Fruit fly (Drosophila melanogaster) whole organism, embryonic: ENCODE data around the gene CG7739.

Experiments used
- Atf3 ChIP-seq: fragments of 200-800 bp; sonication (Bioruptor generic); optimal IDR thresholded peaks from 3 replicates; lab custom pipeline; 2016; ENCODE audit warnings: missing biosample characterization, missing genetic modification characterization
- CG10654 ChIP-seq: fragments of 200-800 bp; sonication (Bioruptor generic); optimal IDR thresholded peaks from 2 replicates; lab custom pipeline; 2016; ENCODE audit warnings: missing biosample characterization, missing genetic modification characterization
- CG10959 ChIP-seq: fragments of 200-800 bp; sonication (Bioruptor generic); IDR thresholded peaks from 2 replicates; pipeline ENCODE4 v1.3.6; 2022; ENCODE audit warnings: missing biosample characterization, missing genetic modification characterization
- CG11695 ChIP-seq: fragments of 200-800 bp; sonication (Bioruptor generic); IDR thresholded peaks from 3 replicates; pipeline ENCODE4 v1.3.6; 2022; ENCODE audit warnings: missing biosample characterization, missing genetic modification characterization
- CG12071 ChIP-seq: fragments of 200-800 bp; sonication (Bioruptor generic); optimal IDR thresholded peaks from 3 replicates; lab custom pipeline; 2018; ENCODE audit warnings: missing biosample characterization, mild to moderate bottlenecking, missing genetic modification characterization
- CG12236 ChIP-seq: fragments of 200-800 bp; sonication (Bioruptor generic); optimal IDR thresholded peaks from 2 replicates; lab custom pipeline; 2016; ENCODE audit warnings: missing biosample characterization, missing genetic modification characterization
- CG13123 ChIP-seq: fragments of 200-800 bp; sonication (Bioruptor generic); optimal IDR thresholded peaks from 2 replicates; lab custom pipeline; 2016; ENCODE audit warnings: missing biosample characterization, missing genetic modification characterization
- CG13775 ChIP-seq: fragments of 200-800 bp; sonication (Bioruptor generic); optimal IDR thresholded peaks from 3 replicates; lab custom pipeline; 2017; ENCODE audit warnings: missing biosample characterization, mild to moderate bottlenecking, missing genetic modification characterization
- CG17186 ChIP-seq: fragments of 200-800 bp; sonication (Bioruptor generic); optimal IDR thresholded peaks from 3 replicates; lab custom pipeline; 2017; ENCODE audit warnings: missing biosample characterization, missing genetic modification reagents, missing genetic modification characterization
- CG17359 ChIP-seq: fragments of 200-800 bp; sonication (Bioruptor generic); optimal IDR thresholded peaks from 3 replicates; lab custom pipeline; 2018; ENCODE audit warnings: missing biosample characterization, mild to moderate bottlenecking, missing genetic modification characterization, moderate library complexity
- CG18476 ChIP-seq: fragments of 200-800 bp; sonication (Bioruptor generic); optimal IDR thresholded peaks from 2 replicates; lab custom pipeline; 2016; ENCODE audit warnings: missing biosample characterization, mild to moderate bottlenecking, missing genetic modification characterization
- CG3065 ChIP-seq: fragments of 200-800 bp; sonication (Bioruptor generic); optimal IDR thresholded peaks from 2 replicates; lab custom pipeline; 2016; ENCODE audit warnings: missing biosample characterization, missing genetic modification characterization
- CG34376 ChIP-seq: fragments of 200-800 bp; sonication (Bioruptor generic); optimal IDR thresholded peaks from 2 replicates; lab custom pipeline; 2018; ENCODE audit warnings: missing biosample characterization, mild to moderate bottlenecking, missing genetic modification characterization
- CG6689 ChIP-seq: fragments of 200-800 bp; sonication (Bioruptor generic); IDR thresholded peaks from 2 replicates; pipeline ENCODE4 v1.3.6; 2022; ENCODE audit warnings: missing biosample characterization, missing genetic modification characterization
- CG7928 ChIP-seq: fragments of 200-800 bp; sonication (Bioruptor generic); optimal IDR thresholded peaks from 2 replicates; lab custom pipeline; 2017; ENCODE audit warnings: missing biosample characterization, mild to moderate bottlenecking, missing genetic modification characterization
- CG7963 ChIP-seq: fragments of 200-800 bp; sonication (Bioruptor generic); IDR thresholded peaks from 3 replicates; pipeline ENCODE4 v1.3.6; 2022; ENCODE audit warnings: missing biosample characterization, missing genetic modification characterization; ENCODE audit not compliant: partially characterized antibody
- CG8089 ChIP-seq: fragments of 200-800 bp; sonication (Bioruptor generic); optimal IDR thresholded peaks from 3 replicates; lab custom pipeline; 2016; ENCODE audit warnings: missing biosample characterization, missing genetic modification characterization
- CG8281 ChIP-seq: fragments of 200-800 bp; sonication (Bioruptor generic); optimal IDR thresholded peaks from 2 replicates; lab custom pipeline; 2018; ENCODE audit warnings: missing biosample characterization, mild to moderate bottlenecking, missing genetic modification characterization, moderate library complexity
- CG8359 ChIP-seq: fragments of 200-800 bp; sonication (Bioruptor generic); optimal IDR thresholded peaks from 2 replicates; lab custom pipeline; 2017; ENCODE audit warnings: missing biosample characterization, mild to moderate bottlenecking, missing genetic modification characterization, borderline replicate concordance
- Camta ChIP-seq: fragments of 200-800 bp; sonication (Bioruptor generic); optimal IDR thresholded peaks from 2 replicates; lab custom pipeline; 2016; ENCODE audit warnings: missing biosample characterization, missing genetic modification characterization
- CoRest ChIP-seq: fragments of 200-800 bp; sonication (Bioruptor generic); optimal IDR thresholded peaks from 3 replicates; lab custom pipeline; 2018; ENCODE audit warnings: missing biosample characterization, mild to moderate bottlenecking, missing genetic modification characterization, moderate library complexity
- Dll ChIP-seq: fragments of 200-800 bp; sonication (Bioruptor generic); IDR thresholded peaks from 4 replicates; pipeline ENCODE4 v1.3.6; 2022; ENCODE audit warnings: missing biosample characterization, missing genetic modification characterization; ENCODE audit not compliant: partially characterized antibody
- Drgx ChIP-seq: fragments of 200-800 bp; sonication (Bioruptor generic); IDR thresholded peaks from 2 replicates; pipeline ENCODE4 v1.3.6; 2022; ENCODE audit warnings: missing biosample characterization, missing genetic modification characterization
- E2f2 ChIP-seq: fragments of 200-800 bp; sonication (Bioruptor generic); IDR thresholded peaks from 2 replicates; pipeline ENCODE4 v1.3.6; 2022; ENCODE audit warnings: missing biosample characterization, missing genetic modification characterization
- Elba2 ChIP-seq: fragments of 200-800 bp; sonication (Bioruptor generic); optimal IDR thresholded peaks from 3 replicates; lab custom pipeline; 2016; ENCODE audit warnings: missing biosample characterization, missing genetic modification characterization
- Ets65A ChIP-seq: fragments of 200-800 bp; sonication (Bioruptor generic); peaks from one replicate; lab custom pipeline; 2016; ENCODE audit warnings: missing biosample characterization, missing genetic modification characterization
- Fer3 ChIP-seq: fragments of 200-800 bp; sonication (Bioruptor generic); optimal IDR thresholded peaks from 2 replicates; lab custom pipeline; 2018; ENCODE audit warnings: missing biosample characterization, mild to moderate bottlenecking, missing genetic modification characterization, moderate library complexity
- HmgD ChIP-seq: fragments of 200-800 bp; sonication (Bioruptor generic); optimal IDR thresholded peaks from 3 replicates; lab custom pipeline; 2016; ENCODE audit warnings: missing biosample characterization, missing genetic modification characterization
- HmgZ ChIP-seq: fragments of 200-800 bp; sonication (Bioruptor generic); optimal IDR thresholded peaks from 2 replicates; lab custom pipeline; 2018; ENCODE audit warnings: missing biosample characterization, mild to moderate bottlenecking, missing genetic modification characterization
- Hmx ChIP-seq: fragments of 200-800 bp; sonication (Bioruptor generic); optimal IDR thresholded peaks from 2 replicates; lab custom pipeline; 2016; ENCODE audit warnings: missing biosample characterization, missing genetic modification characterization
- Hr39 ChIP-seq: fragments of >200 bp; optimal IDR thresholded peaks from 2 replicates; lab custom pipeline; 2017
- Kr ChIP-seq: fragments of 200-800 bp; sonication (Bioruptor generic); optimal IDR thresholded peaks from 2 replicates; lab custom pipeline; 2017; ENCODE audit warnings: missing biosample characterization, mild to moderate bottlenecking, missing genetic modification characterization
- MBD-R2 ChIP-seq: fragments of 200-800 bp; sonication (Bioruptor generic); IDR thresholded peaks from 2 replicates; pipeline ENCODE4 v1.3.6; 2022; ENCODE audit warnings: missing biosample characterization, missing genetic modification characterization
- MTF-1 ChIP-seq: fragments of 200-800 bp; sonication (Bioruptor generic); optimal IDR thresholded peaks from 2 replicates; lab custom pipeline; 2018; ENCODE audit warnings: missing biosample characterization, mild to moderate bottlenecking, missing genetic modification characterization, borderline replicate concordance
- Mes4 ChIP-seq: fragments of 200-800 bp; sonication (Bioruptor generic); optimal IDR thresholded peaks from 2 replicates; lab custom pipeline; 2016; ENCODE audit warnings: missing biosample characterization, missing genetic modification characterization
- Myb ChIP-seq: fragments of 200-800 bp; sonication (Bioruptor generic); optimal IDR thresholded peaks from 2 replicates; lab custom pipeline; 2016; ENCODE audit warnings: missing biosample characterization, missing genetic modification characterization
- abd-A ChIP-seq: fragments of 200-800 bp; sonication (Bioruptor generic); optimal IDR thresholded peaks from 3 replicates; lab custom pipeline; 2019; ENCODE audit warnings: missing biosample characterization, mild to moderate bottlenecking, missing genetic modification characterization, moderate library complexity
- amos ChIP-seq: fragments of 200-800 bp; sonication (Bioruptor generic); IDR thresholded peaks from 2 replicates; pipeline ENCODE4 v1.3.6; 2022; ENCODE audit warnings: missing biosample characterization, missing genetic modification characterization; ENCODE audit not compliant: partially characterized antibody
- aop ChIP-seq: fragments of 200-800 bp; sonication (Bioruptor generic); IDR thresholded peaks from 2 replicates; pipeline ENCODE4 v1.3.6; 2022; ENCODE audit warnings: missing biosample characterization, missing genetic modification characterization
- ci ChIP-seq: fragments of 200-800 bp; sonication (Bioruptor generic); IDR thresholded peaks from 3 replicates; pipeline ENCODE4 v1.3.6; 2022; ENCODE audit warnings: missing biosample characterization, missing genetic modification characterization
- eve ChIP-seq, 2 experiments: fragments of >200 bp; optimal IDR thresholded peaks; 2 replicates each; lab custom pipeline; 2017; ENCODE audit warnings: missing biosample characterization in 2 of 2, missing genetic modification characterization in 2 of 2
- knrl ChIP-seq: fragments of 200-800 bp; sonication (Bioruptor generic); IDR thresholded peaks from 3 replicates; pipeline ENCODE4 v1.3.6; 2022; ENCODE audit warnings: missing biosample characterization, missing genetic modification characterization; ENCODE audit not compliant: partially characterized antibody
- lola ChIP-seq, 3 experiments: fragments of >200 bp in 2 of 3; fragments of 200-800 bp in 1 of 3; sonication (Bioruptor generic) in 1 of 3; optimal IDR thresholded peaks; 2 replicates each; lab custom pipeline; 2017 to 2019; ENCODE audit warnings: missing biosample characterization in 3 of 3, missing genetic modification characterization in 3 of 3, mild to moderate bottlenecking in 1 of 3, moderate library complexity in 1 of 3
- nerfin-1 ChIP-seq: fragments of 200-800 bp; sonication (Bioruptor generic); optimal IDR thresholded peaks from 3 replicates; lab custom pipeline; 2019; ENCODE audit warnings: missing biosample characterization, mild to moderate bottlenecking, missing genetic modification characterization, moderate library complexity
- nerfin-2 ChIP-seq: fragments of 200-800 bp; sonication (Bioruptor generic); IDR thresholded peaks from 2 replicates; pipeline ENCODE4 v1.3.6; 2022; ENCODE audit warnings: missing biosample characterization, missing genetic modification characterization; ENCODE audit not compliant: partially characterized antibody
- pzg ChIP-seq: fragments of 200-800 bp; sonication (Bioruptor generic); optimal IDR thresholded peaks from 3 replicates; lab custom pipeline; 2018; ENCODE audit warnings: missing biosample characterization, mild to moderate bottlenecking, missing genetic modification characterization, moderate library complexity
- sens ChIP-seq: fragments of 200-800 bp; sonication (Bioruptor generic); peaks from one replicate; lab custom pipeline; 2016; ENCODE audit warnings: missing biosample characterization, missing genetic modification characterization
- tin ChIP-seq: fragments of 200-800 bp; sonication (Bioruptor generic); optimal IDR thresholded peaks from 3 replicates; lab custom pipeline; 2016; ENCODE audit warnings: missing biosample characterization, missing genetic modification characterization
- twi ChIP-seq: fragments of 200-800 bp; optimal IDR thresholded peaks from 2 replicates; lab custom pipeline; 2019; ENCODE audit warnings: missing biosample characterization, mild to moderate bottlenecking, missing genetic modification characterization, moderate library complexity
- zen2 ChIP-seq: fragments of 200-800 bp; sonication (Bioruptor generic); IDR thresholded peaks from 3 replicates; pipeline ENCODE4 v1.3.6; 2022; ENCODE audit warnings: missing biosample characterization, missing genetic modification characterization; ENCODE audit not compliant: partially characterized antibody

Gene CG7739

dm6 chr3L:15533402-15534129 lies 29.3 kb downstream of the CG7739 start (continued):
- no peak for TF ChIP-seq lola (GFP tag; optimal IDR thresholded peaks at IDR 0.05; lab: Kevin White, UChicago)
- TF ChIP-seq CG10959 (GFP tag; lab: Robert Waterston, UW), result no peak
- peak; percentile 62 for TF ChIP-seq abd-A (tag; lab: Kevin White, UChicago)
- TF ChIP-seq zen2, result no peak
- no peak for TF ChIP-seq ci
- TF ChIP-seq twi (tag; lab: Kevin White, UChicago), result no peak
- no peak; the same call in 1 of the 2 replicates for TF ChIP-seq MBD-R2 (GFP tag; lab: Robert Waterston, UW)
- no peak for TF ChIP-seq CG7928 (GFP tag; lab: Kevin White, UChicago)
- no peak for TF ChIP-seq Myb (GFP tag; lab: Kevin White, UChicago)
- TF ChIP-seq CG10654 (GFP tag; lab: Kevin White, UChicago), result no peak
- TF ChIP-seq Kr, result no peak
- no peak for TF ChIP-seq Hmx (GFP tag; lab: Kevin White, UChicago)
- no peak for TF ChIP-seq CG8359 (GFP tag; lab: Kevin White, UChicago)
- no peak for TF ChIP-seq tin (GFP tag; lab: Kevin White, UChicago)
- no peak for TF ChIP-seq HmgD (GFP tag; lab: Kevin White, UChicago)
- TF ChIP-seq CG7963, result no peak
- TF ChIP-seq sens (GFP tag; lab: Kevin White, UChicago), result peak; percentile 84
- TF ChIP-seq CoRest (tag; lab: Kevin White, UChicago), result peak; percentile 36
- no peak for TF ChIP-seq amos
- no peak for TF ChIP-seq E2f2 (GFP tag; lab: Robert Waterston, UW)
- TF ChIP-seq CG12071, result peak; percentile 48
- no peak for TF ChIP-seq knrl (GFP tag; lab: Robert Waterston, UW)
- peak in 1 of 2 experiments; percentile 93 for TF ChIP-seq eve (GFP tag; optimal IDR thresholded peaks at IDR 0.05; lab: Kevin White, UChicago)
- TF ChIP-seq aop (GFP tag; lab: Robert Waterston, UW), result no peak
- TF ChIP-seq CG6689 (GFP tag; lab: Robert Waterston, UW), result no peak
- TF ChIP-seq CG17359 (tag; lab: Kevin White, UChicago), result peak; percentile 57
- no peak for TF ChIP-seq CG11695 (GFP tag; lab: Robert Waterston, UW)
- TF ChIP-seq CG8089 (GFP tag; lab: Kevin White, UChicago), result peak; percentile 10
- TF ChIP-seq nerfin-1 (tag; lab: Kevin White, UChicago), result peak; percentile 16
- no peak for TF ChIP-seq Atf3
- TF ChIP-seq pzg (GFP tag; lab: Kevin White, UChicago), result no peak
- TF ChIP-seq CG13775 (GFP tag; lab: Kevin White, UChicago), result no peak
- no peak for TF ChIP-seq MTF-1 (GFP tag; lab: Kevin White, UChicago)
- TF ChIP-seq Hr39 (lab: Kevin White, UChicago), result no peak
- TF ChIP-seq nerfin-2 (GFP tag; lab: Robert Waterston, UW), result no peak
- peak; percentile 30 for TF ChIP-seq CG17186 (GFP tag; lab: Kevin White, UChicago)
- TF ChIP-seq Fer3, result no peak
- no peak for TF ChIP-seq CG34376 (GFP tag; lab: Kevin White, UChicago)
- TF ChIP-seq CG13123 (GFP tag; lab: Kevin White, UChicago), result peak; percentile 14
- TF ChIP-seq CG18476 (GFP tag; lab: Kevin White, UChicago), result no peak
- peak; percentile 61; the same call in 1 of the 2 replicates for TF ChIP-seq Drgx
- no peak for TF ChIP-seq Dll
- TF ChIP-seq CG12236 (GFP tag; lab: Kevin White, UChicago), result peak; percentile 35
- no peak for TF ChIP-seq Mes4
- TF ChIP-seq Camta (GFP tag; lab: Kevin White, UChicago), result no peak
- peak; percentile 5 for TF ChIP-seq HmgZ
- TF ChIP-seq CG8281 (tag; lab: Kevin White, UChicago), result peak; percentile 11
- TF ChIP-seq CG3065 (GFP tag; lab: Kevin White, UChicago), result no peak
- TF ChIP-seq Elba2 (GFP tag; lab: Kevin White, UChicago), result no peak
- TF ChIP-seq Ets65A (GFP tag; lab: Kevin White, UChicago), result peak; percentile 85
